Worm (Caenorhabditis elegans): ENCODE measurements around the gene ptr-8.
A peak's percentile ranks its signal among the peaks of the same experiment; 100 is the strongest.

Gene ptr-8

ce11 chrII:10888979-10889378 lies at the start of gene ptr-8:
Gene ptr-8 (plus strand): TSS chrII:10889279.
- TF ChIP-seq him-1 (tag; optimal IDR thresholded peaks at IDR 0.05) (no peak), dao-5 (tag; optimal IDR thresholded peaks at IDR 0.05) (no peak), W03F9.2 (tag; optimal IDR thresholded peaks at IDR 0.05) (no peak)

DNA sequence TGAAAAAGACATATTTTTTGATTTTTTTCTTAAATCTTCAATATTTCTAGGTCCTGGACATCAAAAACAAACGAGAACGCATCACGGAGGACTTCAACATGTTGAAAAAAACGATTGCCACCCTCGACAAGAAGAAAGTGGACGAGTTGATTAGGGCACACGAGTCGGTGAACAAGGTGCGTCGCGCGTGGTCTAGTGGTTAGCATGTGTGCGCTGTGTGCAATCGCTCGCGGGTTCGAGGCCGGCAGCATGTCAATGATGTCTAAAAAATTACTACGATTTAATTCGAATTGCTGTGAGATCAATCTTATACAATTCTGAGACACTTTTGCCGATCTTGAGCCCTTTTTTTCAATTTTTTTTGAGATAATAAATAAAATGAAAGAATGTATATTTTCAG lies 49.0 kb upstream of the ptr-8 start:
- peak; percentile 57 for TF ChIP-seq W03F9.2 (tag; optimal IDR thresholded peaks at IDR 0.05)
- peak; percentile 92 for TF ChIP-seq dao-5 (tag; optimal IDR thresholded peaks at IDR 0.05)
- peak; percentile 95 for TF ChIP-seq him-1 (tag; optimal IDR thresholded peaks at IDR 0.05)

- no peak for TF ChIP-seq him-1 (tag; optimal IDR thresholded peaks at IDR 0.05)
Observed at ce11 chrII:10843527-10843926, 45.6 kb upstream of the ptr-8 start, which contains the start of gene M106.8. Gene M106.8 (minus strand): TSS chrII:10843627.

- TF ChIP-seq him-1 (tag; optimal IDR thresholded peaks at IDR 0.05) (no peak), dao-5 (tag; optimal IDR thresholded peaks at IDR 0.05) (no peak), W03F9.2 (tag; optimal IDR thresholded peaks at IDR 0.05) (no peak)
Observed at ce11 chrII:10847057-10847456, 42.0 kb upstream of the ptr-8 start.

DNA sequence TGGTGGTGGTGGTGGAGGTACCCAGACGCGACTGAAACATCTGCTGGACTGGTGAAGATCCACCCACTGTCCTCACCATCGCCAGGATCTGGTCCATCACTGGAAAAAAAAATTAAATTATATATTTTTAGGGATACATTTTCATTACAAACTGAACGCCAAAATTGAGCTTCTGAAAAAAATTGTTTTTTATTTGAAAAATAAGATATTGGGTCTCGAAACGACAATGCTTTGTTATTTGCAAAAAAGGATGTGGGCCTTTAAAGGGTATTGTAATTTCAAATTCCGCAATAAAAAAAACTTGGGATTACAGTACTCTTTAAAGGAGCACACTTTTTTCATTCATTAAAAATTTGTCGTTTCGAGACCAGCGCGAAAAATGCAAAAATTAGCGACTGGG lies 39.2 kb upstream of the ptr-8 start, which contains the start of gene M106.2:
Gene M106.2, minus strand, starts transcription at position 101 of the 400 bp plus-strand sequence.
- TF ChIP-seq dao-5 (tag; optimal IDR thresholded peaks at IDR 0.05): no peak
- no peak for TF ChIP-seq him-1 (tag; optimal IDR thresholded peaks at IDR 0.05)
- no peak for TF ChIP-seq W03F9.2 (tag; optimal IDR thresholded peaks at IDR 0.05)

- TF ChIP-seq him-1 (tag; optimal IDR thresholded peaks at IDR 0.05) (no peak), dao-5 (tag; optimal IDR thresholded peaks at IDR 0.05) (no peak), W03F9.2 (tag; optimal IDR thresholded peaks at IDR 0.05) (no peak)
Observed at ce11 chrII:10851110-10851509, 38.0 kb upstream of the ptr-8 start.

DNA sequence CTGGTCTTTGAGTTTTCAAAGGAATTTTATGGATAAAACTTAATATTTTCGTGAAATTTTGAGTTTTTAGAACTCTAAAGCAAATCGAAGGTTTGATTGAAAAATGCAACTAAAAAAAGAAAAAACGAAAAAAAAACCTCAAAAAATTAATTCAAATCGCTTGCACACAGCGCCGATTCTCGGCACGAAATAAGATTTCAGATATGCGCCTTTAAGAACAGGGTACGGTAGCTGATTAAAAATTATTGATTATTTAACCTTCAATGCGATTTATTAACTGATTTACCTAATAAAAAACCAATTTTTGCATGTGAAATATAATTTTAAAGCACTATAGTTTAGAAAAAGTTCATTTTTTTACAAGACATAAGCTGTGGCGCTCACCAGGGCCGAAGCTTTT lies 36.2 kb upstream of the ptr-8 start:
- TF ChIP-seq him-1 (tag; optimal IDR thresholded peaks at IDR 0.05) (no peak), W03F9.2 (tag; optimal IDR thresholded peaks at IDR 0.05) (no peak), dao-5 (tag; optimal IDR thresholded peaks at IDR 0.05) (no peak)

- TF ChIP-seq W03F9.2 (tag; optimal IDR thresholded peaks at IDR 0.05) (no peak), dao-5 (tag; optimal IDR thresholded peaks at IDR 0.05) (no peak), him-1 (tag; optimal IDR thresholded peaks at IDR 0.05) (no peak)
Observed at ce11 chrII:10857077-10857476, 32.0 kb upstream of the ptr-8 start, which contains the start of gene M106.7. Gene M106.7 (minus strand): TSS chrII:10857177.

ce11 chrII:10859359-10859758 lies 29.7 kb upstream of the ptr-8 start:
- TF ChIP-seq W03F9.2 (tag; optimal IDR thresholded peaks at IDR 0.05): no peak
- no peak for TF ChIP-seq dao-5 (tag; optimal IDR thresholded peaks at IDR 0.05)
- no peak for TF ChIP-seq him-1 (tag; optimal IDR thresholded peaks at IDR 0.05)

DNA sequence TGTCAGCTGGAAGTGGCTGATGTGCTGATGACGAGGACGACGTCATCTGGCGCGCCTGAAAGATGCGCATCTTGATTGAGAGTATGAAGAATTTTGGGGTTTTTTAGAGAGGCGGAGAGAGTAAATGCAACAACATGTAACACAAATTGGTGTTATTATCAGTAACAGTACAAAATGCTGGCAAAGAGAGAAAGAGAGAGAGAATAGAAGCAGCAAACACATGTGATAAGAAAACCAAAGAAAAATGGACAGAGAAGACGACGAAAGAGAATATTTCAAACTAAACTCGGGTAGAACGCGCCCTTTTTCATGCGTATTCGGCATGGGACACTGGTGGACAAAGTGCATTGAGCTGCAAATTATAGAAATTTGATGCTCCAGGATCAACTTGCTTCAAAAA lies 28.2 kb upstream of the ptr-8 start, which contains the start of gene M106.3:
Gene M106.3, minus strand, starts transcription at position 70 of the 400 bp plus-strand sequence.
- no peak for TF ChIP-seq W03F9.2 (tag; optimal IDR thresholded peaks at IDR 0.05)
- no peak for TF ChIP-seq him-1 (tag; optimal IDR thresholded peaks at IDR 0.05)
- TF ChIP-seq dao-5 (tag; optimal IDR thresholded peaks at IDR 0.05): no peak

ce11 chrII:10861305-10861704 lies 27.8 kb upstream of the ptr-8 start:
- TF ChIP-seq W03F9.2 (tag; optimal IDR thresholded peaks at IDR 0.05) (no peak), him-1 (tag; optimal IDR thresholded peaks at IDR 0.05) (no peak), dao-5 (tag; optimal IDR thresholded peaks at IDR 0.05) (no peak)

DNA sequence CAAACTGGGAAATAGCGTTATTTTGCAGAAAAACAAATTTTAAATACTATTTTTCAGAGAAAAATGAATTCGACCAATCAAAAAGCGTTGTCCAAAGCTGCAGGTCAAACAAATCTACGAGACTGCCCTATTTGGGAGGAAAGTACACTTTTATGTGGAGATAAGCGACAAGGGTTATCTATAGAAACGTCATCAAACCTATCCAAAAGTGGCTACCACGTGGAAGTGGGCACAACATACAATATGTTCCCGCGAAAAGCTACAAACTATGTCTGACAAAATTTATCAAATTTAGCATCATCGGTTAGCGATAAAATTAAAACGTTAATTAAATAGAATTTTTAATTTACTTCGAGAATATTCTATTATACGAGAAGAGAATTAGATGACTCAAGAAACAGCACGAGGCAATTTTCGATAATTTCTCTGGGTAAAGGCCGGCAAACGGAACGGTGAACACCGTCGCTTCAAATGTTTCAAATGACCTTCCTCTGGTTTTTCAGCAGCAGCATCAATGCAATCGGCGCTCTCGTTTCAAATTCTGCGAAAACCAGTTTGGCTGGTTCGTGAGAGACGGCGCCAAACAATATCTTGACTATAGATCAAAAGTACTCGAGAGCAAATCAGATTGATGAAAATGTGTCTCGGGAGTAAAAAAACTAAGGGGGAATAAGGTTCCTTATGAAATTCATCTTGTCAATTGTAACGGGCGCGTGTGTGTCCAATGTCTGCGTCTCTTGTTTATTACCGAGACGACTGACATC lies 27.2 kb upstream of the ptr-8 start:
- TF ChIP-seq dao-5 (tag; optimal IDR thresholded peaks at IDR 0.05) (no peak), W03F9.2 (tag; optimal IDR thresholded peaks at IDR 0.05) (no peak), him-1 (tag; optimal IDR thresholded peaks at IDR 0.05) (no peak)

DNA sequence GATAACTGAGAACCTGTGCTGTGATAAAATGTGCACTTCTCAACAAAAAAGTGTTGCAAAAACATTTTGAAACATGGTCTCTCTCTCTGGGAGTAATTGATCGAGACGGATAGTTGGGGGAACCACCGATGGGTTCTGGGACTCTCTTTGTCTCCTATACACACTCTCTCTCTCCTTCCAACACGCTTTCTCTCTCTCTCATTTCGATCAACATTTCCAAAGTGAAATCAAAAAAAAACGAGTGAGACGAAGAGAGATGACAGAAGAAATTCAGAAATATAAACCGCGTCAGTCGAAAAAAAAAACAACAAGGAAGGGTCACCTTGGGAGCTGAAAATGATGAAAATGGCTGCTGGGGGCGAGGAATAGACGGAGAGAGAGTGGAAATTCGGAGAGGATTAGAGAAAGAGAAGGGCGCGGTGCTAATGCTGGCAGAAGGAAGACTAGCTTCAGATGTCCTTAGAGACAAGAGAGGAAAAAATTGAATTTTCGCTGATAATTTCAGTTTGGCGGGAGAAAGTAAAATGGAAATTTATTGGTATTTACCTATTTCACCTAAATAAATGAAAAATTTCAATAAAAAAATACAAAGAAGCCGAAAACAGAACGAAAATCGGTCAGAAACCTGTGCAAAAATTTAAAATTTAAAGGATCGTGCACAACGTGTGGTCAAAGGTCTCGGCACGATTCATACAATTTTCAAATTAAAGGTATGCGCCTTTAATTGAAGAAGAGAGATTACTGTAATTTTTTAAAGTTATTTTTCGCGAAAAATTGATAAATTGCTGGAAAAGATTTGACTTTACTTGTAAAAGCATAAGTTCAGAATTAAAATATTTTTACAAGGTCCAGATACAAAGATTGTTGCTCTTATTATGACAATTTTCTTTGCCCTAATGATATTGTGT lies 26.1 kb upstream of the ptr-8 start:
- no peak for TF ChIP-seq dao-5 (tag; optimal IDR thresholded peaks at IDR 0.05)
- TF ChIP-seq him-1 (tag; optimal IDR thresholded peaks at IDR 0.05): no peak

DNA sequence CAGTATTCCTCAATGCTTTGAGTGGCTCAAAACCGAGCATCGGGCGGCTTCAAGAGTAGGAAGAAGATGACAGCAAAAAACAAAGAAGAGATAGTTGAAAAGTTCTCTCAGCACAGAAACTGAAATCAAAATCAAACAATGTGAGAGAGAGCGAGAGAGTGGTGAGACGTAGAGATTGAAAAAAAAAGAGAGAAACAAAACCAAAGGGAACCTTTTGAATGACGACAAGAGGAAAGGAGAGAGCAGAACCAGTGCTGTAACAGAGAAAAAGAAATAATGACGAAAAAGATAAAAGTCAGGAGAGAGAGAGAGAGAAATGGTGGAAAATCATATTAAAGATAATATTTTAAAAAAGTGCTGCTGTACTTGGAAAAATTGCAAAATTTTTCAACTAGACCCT lies 21.9 kb upstream of the ptr-8 start:
- no peak for TF ChIP-seq W03F9.2 (tag; optimal IDR thresholded peaks at IDR 0.05)
- no peak for TF ChIP-seq him-1 (tag; optimal IDR thresholded peaks at IDR 0.05)
- no peak for TF ChIP-seq dao-5 (tag; optimal IDR thresholded peaks at IDR 0.05)
